Worm (Caenorhabditis elegans) whole organism, L3 larva: Measurements from ENCODE around the gene myrf-1.

Source experiments
- ZK546.5 ChIP-seq: sonication (generic microtip); optimal IDR thresholded peaks from 2 replicates; lab custom pipeline; 2017; ENCODE audit warnings: missing biosample characterization, missing genetic modification characterization
- aly-2 ChIP-seq: fragments of 150-350 bp; optimal IDR thresholded peaks from 2 replicates; lab custom pipeline; 2014; ENCODE audit warnings: missing biosample characterization, missing genetic modification characterization
- ama-1 ChIP-seq: fragments of 150-350 bp; optimal IDR thresholded peaks from 2 replicates; lab custom pipeline; 2018
- ceh-16 ChIP-seq: sonication (generic microtip); optimal IDR thresholded peaks from 2 replicates; lab custom pipeline; 2017; ENCODE audit warnings: missing biosample characterization, missing genetic modification characterization
- ceh-82 ChIP-seq: fragments of 150-350 bp; optimal IDR thresholded peaks from 2 replicates; lab custom pipeline; 2014; ENCODE audit warnings: missing biosample characterization, missing genetic modification characterization
- ceh-9 ChIP-seq: sonication (generic microtip); optimal IDR thresholded peaks from 2 replicates; lab custom pipeline; 2018; ENCODE audit warnings: missing biosample characterization, missing genetic modification characterization
- daf-12 ChIP-seq: fragments of 150-350 bp; optimal IDR thresholded peaks from 2 replicates; lab custom pipeline; 2014; ENCODE audit warnings: missing biosample characterization, missing genetic modification reagents, missing genetic modification characterization
- egl-27 ChIP-seq: sonication (generic microtip); optimal IDR thresholded peaks from 4 replicates; lab custom pipeline; 2017; ENCODE audit warnings: missing biosample characterization, missing genetic modification reagents, missing genetic modification characterization
- egl-5 ChIP-seq: fragments of 150-350 bp; optimal IDR thresholded peaks from 2 replicates; lab custom pipeline; 2017; ENCODE audit warnings: missing biosample characterization, missing genetic modification reagents, missing genetic modification characterization, inconsistent platforms
- elt-1 ChIP-seq: fragments of 150-350 bp; optimal IDR thresholded peaks from 2 replicates; lab custom pipeline; 2014; ENCODE audit warnings: missing biosample characterization, missing genetic modification characterization
- elt-3 ChIP-seq, 3 experiments: fragments of 150-350 bp in 1 of 3; sonication (generic microtip) in 2 of 3; optimal IDR thresholded peaks; 2 replicates in 2 of 3; 4 replicates in 1 of 3; lab custom pipeline; 2014 to 2017; ENCODE audit warnings: missing biosample characterization in 3 of 3, missing genetic modification characterization in 3 of 3
- eor-1 ChIP-seq, 2 experiments: fragments of 150-350 bp; optimal IDR thresholded peaks; 2 replicates each; lab custom pipeline; 2014 to 2018; ENCODE audit warnings: missing biosample characterization in 2 of 2, missing genetic modification characterization in 2 of 2
- fkh-2 ChIP-seq: fragments of 150-350 bp; optimal IDR thresholded peaks from 2 replicates; lab custom pipeline; 2014; ENCODE audit warnings: missing biosample characterization, missing genetic modification reagents, missing genetic modification characterization
- fos-1 ChIP-seq: fragments of 150-350 bp; optimal IDR thresholded peaks from 2 replicates; lab custom pipeline; 2014; ENCODE audit warnings: missing biosample characterization, missing genetic modification characterization
- hmg-11 ChIP-seq: sonication (generic microtip); optimal IDR thresholded peaks from 2 replicates; lab custom pipeline; 2016; ENCODE audit warnings: missing genetic modification characterization, missing compliant biosample characterization
- jun-1 ChIP-seq: fragments of 150-350 bp; optimal IDR thresholded peaks from 2 replicates; lab custom pipeline; 2014; ENCODE audit warnings: missing biosample characterization, missing genetic modification reagents, missing genetic modification characterization
- lsy-12 ChIP-seq: sonication (generic microtip); optimal IDR thresholded peaks from 2 replicates; lab custom pipeline; 2016; ENCODE audit warnings: mild to moderate bottlenecking, missing genetic modification characterization, missing compliant biosample characterization
- mdl-1 ChIP-seq: fragments of 150-350 bp; optimal IDR thresholded peaks from 2 replicates; lab custom pipeline; 2014; ENCODE audit warnings: missing biosample characterization, missing genetic modification characterization
- nfya-1 ChIP-seq: sonication (generic microtip); optimal IDR thresholded peaks from 2 replicates; lab custom pipeline; 2017; ENCODE audit warnings: missing genetic modification characterization, mild to moderate bottlenecking, missing compliant biosample characterization, antibody characterized with exemption, moderate library complexity; ENCODE audit not compliant: insufficient read depth
- nhr-11 ChIP-seq: fragments of 150-350 bp; optimal IDR thresholded peaks from 2 replicates; lab custom pipeline; 2014; ENCODE audit warnings: missing biosample characterization, missing genetic modification characterization
- nhr-12 ChIP-seq: fragments of 150-350 bp; optimal IDR thresholded peaks from 2 replicates; lab custom pipeline; 2014; ENCODE audit warnings: missing biosample characterization, missing genetic modification characterization
- nhr-23 ChIP-seq: fragments of 150-350 bp; optimal IDR thresholded peaks from 2 replicates; lab custom pipeline; 2014; ENCODE audit warnings: missing biosample characterization, missing genetic modification reagents, missing genetic modification characterization
- nhr-237 ChIP-seq: fragments of 150-350 bp; optimal IDR thresholded peaks from 2 replicates; lab custom pipeline; 2014; ENCODE audit warnings: missing biosample characterization, missing genetic modification characterization
- nhr-25 ChIP-seq: sonication (generic microtip); optimal IDR thresholded peaks from 2 replicates; lab custom pipeline; 2017; ENCODE audit warnings: missing biosample characterization, missing genetic modification characterization
- nhr-28 ChIP-seq: fragments of 150-350 bp; optimal IDR thresholded peaks from 2 replicates; lab custom pipeline; 2014; ENCODE audit warnings: missing biosample characterization, missing genetic modification characterization
- nhr-43 ChIP-seq: sonication (generic microtip); optimal IDR thresholded peaks from 2 replicates; lab custom pipeline; 2016; ENCODE audit warnings: mild to moderate bottlenecking, missing genetic modification characterization, missing compliant biosample characterization; ENCODE audit not compliant: poor library complexity, severe bottlenecking
- nhr-67 ChIP-seq: fragments of 150-350 bp; optimal IDR thresholded peaks from 2 replicates; lab custom pipeline; 2014; ENCODE audit warnings: missing biosample characterization, missing genetic modification characterization
- nhr-76 ChIP-seq: fragments of 150-350 bp; sonication (generic microtip); optimal IDR thresholded peaks from 5 replicates; lab custom pipeline; 2014; ENCODE audit warnings: missing biosample characterization, missing genetic modification characterization
- pha-4 ChIP-seq: fragments of 150-350 bp; optimal IDR thresholded peaks from 2 replicates; lab custom pipeline; 2014; ENCODE audit warnings: missing biosample characterization, missing genetic modification reagents, missing genetic modification characterization
- pqm-1 ChIP-seq: fragments of 150-350 bp; optimal IDR thresholded peaks from 2 replicates; lab custom pipeline; 2017; ENCODE audit warnings: missing biosample characterization, missing genetic modification characterization, inconsistent platforms
- sea-2 ChIP-seq: fragments of 150-350 bp; sonication (generic microtip); optimal IDR thresholded peaks from 4 replicates; lab custom pipeline; 2014; ENCODE audit warnings: missing biosample characterization, missing genetic modification reagents, missing genetic modification characterization
- skn-1 ChIP-seq: fragments of 150-350 bp; optimal IDR thresholded peaks from 2 replicates; lab custom pipeline; 2014; ENCODE audit warnings: missing biosample characterization, missing genetic modification characterization
- snpc-4 ChIP-seq: fragments of 150-350 bp; optimal IDR thresholded peaks from 2 replicates; lab custom pipeline; 2014; ENCODE audit warnings: missing biosample characterization, missing genetic modification characterization
- tbx-2 ChIP-seq: sonication (generic microtip); optimal IDR thresholded peaks from 2 replicates; lab custom pipeline; 2016; ENCODE audit warnings: mild to moderate bottlenecking, missing genetic modification characterization, missing compliant biosample characterization
- unc-39 ChIP-seq: sonication (generic microtip); optimal IDR thresholded peaks from 4 replicates; lab custom pipeline; 2017; ENCODE audit warnings: missing biosample characterization, missing genetic modification characterization
- ztf-4 ChIP-seq: fragments of 150-350 bp; optimal IDR thresholded peaks from 2 replicates; lab custom pipeline; 2014; ENCODE audit warnings: missing biosample characterization, missing genetic modification characterization

Gene myrf-1

ce11 chrII:10545924-10546783 is 43.8 kb upstream of the myrf-1 start:
- TF ChIP-seq nfya-1 (peak; percentile 16), pha-4 (tag; lab: Kevin White, UChicago) (peak; percentile 3), mdl-1 (tag; lab: Kevin White, UChicago) (no peak), ZK546.5 (tag; lab: Kevin White, UChicago) (no peak), hmg-11 (no peak), ama-1 (lab: Kevin White, UChicago) (peak; percentile 70), fos-1 (tag; lab: Kevin White, UChicago) (no peak), egl-5 (tag; lab: Kevin White, UChicago) (no peak), eor-1 (tag; optimal IDR thresholded peaks at IDR 0.05; lab: Kevin White, UChicago) (peak in 1 of 2 experiments; percentile 28), nhr-43 (tag; lab: Kevin White, UChicago) (peak; percentile 37), elt-3 (tag; optimal IDR thresholded peaks at IDR 0.05; lab: Kevin White, UChicago) (no peak), daf-12 (tag; lab: Kevin White, UChicago) (no peak)

ce11 chrII:10545213-10545612 is 42.9 kb upstream of the myrf-1 start:
- TF ChIP-seq nhr-25 (tag; lab: Kevin White, UChicago), result peak; percentile 65
- TF ChIP-seq ama-1 (lab: Kevin White, UChicago), result peak; percentile 38
- TF ChIP-seq nhr-43 (tag; lab: Kevin White, UChicago), result peak; percentile 50
- TF ChIP-seq lsy-12, result no peak
- TF ChIP-seq, all 47 proteins: peak for 3

ce11 chrII:10544374-10544908 is 42.1 kb upstream of the myrf-1 start:
- TF ChIP-seq jun-1 (no peak), tbx-2 (tag; lab: Kevin White, UChicago) (peak; percentile 1), pqm-1 (tag; lab: Kevin White, UChicago) (no peak), elt-1 (tag; lab: Kevin White, UChicago) (no peak), mdl-1 (tag; lab: Kevin White, UChicago) (no peak), elt-3 (tag; optimal IDR thresholded peaks at IDR 0.05; lab: Kevin White, UChicago) (no peak), eor-1 (tag; optimal IDR thresholded peaks at IDR 0.05; lab: Kevin White, UChicago) (no peak), ama-1 (lab: Kevin White, UChicago) (peak; percentile 95), ZK546.5 (tag; lab: Kevin White, UChicago) (no peak), aly-2 (tag; lab: Kevin White, UChicago) (no peak), nhr-11 (tag; lab: Kevin White, UChicago) (no peak), hmg-11 (no peak), nhr-28 (tag; lab: Kevin White, UChicago) (no peak), nhr-12 (no peak), fkh-2 (tag; lab: Kevin White, UChicago) (no peak), unc-39 (no peak), nhr-23 (no peak), skn-1 (tag; lab: Kevin White, UChicago) (no peak), nhr-67 (no peak), ztf-4 (tag; lab: Kevin White, UChicago) (peak; percentile 26), snpc-4 (no peak)

- TF ChIP-seq nhr-25 (tag; lab: Kevin White, UChicago) (peak; percentile 8), eor-1 (tag; optimal IDR thresholded peaks at IDR 0.05; lab: Kevin White, UChicago) (no peak), daf-12 (tag; lab: Kevin White, UChicago) (no peak), pha-4 (tag; lab: Kevin White, UChicago) (peak; percentile 27), egl-5 (tag; lab: Kevin White, UChicago) (no peak), ceh-9 (tag; lab: Kevin White, UChicago) (no peak), ama-1 (lab: Kevin White, UChicago) (peak; percentile 47), nhr-237 (no peak), lsy-12 (no peak), ceh-16 (tag; lab: Kevin White, UChicago) (no peak), mdl-1 (tag; lab: Kevin White, UChicago) (no peak), nhr-76 (tag; lab: Kevin White, UChicago) (no peak), ceh-82 (tag; lab: Kevin White, UChicago) (no peak), jun-1 (peak; percentile 9), elt-1 (tag; lab: Kevin White, UChicago) (peak; percentile 7), skn-1 (tag; lab: Kevin White, UChicago) (no peak), sea-2 (GFP tag; lab: Kevin White, UChicago) (no peak), snpc-4 (no peak), elt-3 (tag; optimal IDR thresholded peaks at IDR 0.05; lab: Kevin White, UChicago) (peak in 1 of 3 experiments; percentile 11), egl-27 (tag; lab: Kevin White, UChicago) (no peak), nhr-28 (tag; lab: Kevin White, UChicago) (no peak)
Measured at ce11 chrII:10543457-10544137, 41.3 kb upstream of the myrf-1 start.
